Fruit fly (Drosophila melanogaster): ENCODE data around the gene CG2519.

Gene CG2519

DNA sequence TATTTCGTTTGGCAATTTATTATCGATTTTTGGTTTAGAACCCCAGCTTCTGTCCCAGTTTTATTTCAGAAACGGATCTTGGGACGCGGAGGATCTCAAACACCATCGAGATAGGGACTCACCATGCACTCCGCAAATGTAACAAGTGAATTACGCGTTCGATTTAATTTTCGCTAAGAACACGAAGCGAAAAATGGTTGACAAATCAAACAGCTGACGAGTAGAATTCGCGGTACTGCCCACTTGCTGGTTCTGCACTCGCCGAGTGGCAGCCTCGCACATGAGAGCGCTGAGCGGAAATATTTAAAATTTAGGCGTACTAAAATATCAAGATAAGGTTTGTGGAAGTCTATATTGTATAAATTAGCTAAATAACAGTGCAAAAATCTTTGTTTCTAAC, 15.8 kb upstream of the CG2519 start, which contains the start of gene Pi4KIIalpha:
TSS of gene Pi4KIIalpha (minus strand) at position 233 of the 400 bp plus-strand sequence.
- peak; percentile 25; the same call in 1 of the 2 replicates for TF ChIP-seq amos (GFP tag; IDR thresholded peaks at IDR 0.05; ENCODE audit: partially characterized antibody)
- TF ChIP-seq CG12155 (GFP tag; optimal IDR thresholded peaks at IDR 0.05): peak; percentile 82
- peak; percentile 66 for TF ChIP-seq CG3281 (GFP tag; optimal IDR thresholded peaks at IDR 0.05)
- TF ChIP-seq disco-r (GFP tag; optimal IDR thresholded peaks at IDR 0.05): peak; percentile 23
- TF ChIP-seq insv (GFP tag; optimal IDR thresholded peaks at IDR 0.05): peak in 1 of 2 experiments; percentile 15
- TF ChIP-seq Dp (GFP tag; optimal IDR thresholded peaks at IDR 0.05): peak; percentile 89
- no peak for TF ChIP-seq Rx (GFP tag; IDR thresholded peaks at IDR 0.05)
- TF ChIP-seq nerfin-2 (GFP tag; IDR thresholded peaks at IDR 0.05; ENCODE audit: partially characterized antibody): no peak
- no peak for TF ChIP-seq bcd (GFP tag; optimal IDR thresholded peaks at IDR 0.05)
- TF ChIP-seq Myb (GFP tag; optimal IDR thresholded peaks at IDR 0.05): peak; percentile 10
- peak; percentile 40; the same call in 1 of the 3 replicates for TF ChIP-seq CG34422 (GFP tag; IDR thresholded peaks at IDR 0.05)
- TF ChIP-seq CG2116 (GFP tag; optimal IDR thresholded peaks at IDR 0.05): peak; percentile 21
- TF ChIP-seq dati (GFP tag; IDR thresholded peaks at IDR 0.05): no peak
- no peak for TF ChIP-seq ham (GFP tag; IDR thresholded peaks at IDR 0.05)
- no peak for TF ChIP-seq CG3065 (GFP tag; optimal IDR thresholded peaks at IDR 0.05)
- no peak for TF ChIP-seq Aef1 (GFP tag; IDR thresholded peaks at IDR 0.05)
- TF ChIP-seq Trl (optimal IDR thresholded peaks at IDR 0.05): no peak
- no peak for TF ChIP-seq Trl (GFP tag; optimal IDR thresholded peaks at IDR 0.05)
- TF ChIP-seq BEAF-32 (GFP tag; optimal IDR thresholded peaks at IDR 0.05): peak; percentile 28
- peak; percentile 84 for TF ChIP-seq MBD-R2 (GFP tag; IDR thresholded peaks at IDR 0.05)
- no peak for TF ChIP-seq schlank (tag; optimal IDR thresholded peaks at IDR 0.05)
- TF ChIP-seq hb (GFP tag; IDR thresholded peaks at IDR 0.05; ENCODE audit: partially characterized antibody): no peak
- no peak for TF ChIP-seq Xbp1 (GFP tag; optimal IDR thresholded peaks at IDR 0.05)
- TF ChIP-seq CG15073 (GFP tag; optimal IDR thresholded peaks at IDR 0.05): no peak
- no peak for TF ChIP-seq CG3163 (GFP tag; optimal IDR thresholded peaks at IDR 0.05)
- no peak for TF ChIP-seq lov (optimal IDR thresholded peaks at IDR 0.05)
- no peak for TF ChIP-seq lov (GFP tag; IDR thresholded peaks at IDR 0.05)
- TF ChIP-seq MESR4 (GFP tag; optimal IDR thresholded peaks at IDR 0.05): peak; percentile 66
- TF ChIP-seq ase (GFP tag; IDR thresholded peaks at IDR 0.05): no peak
- peak; percentile 69 for TF ChIP-seq phol (tag; optimal IDR thresholded peaks at IDR 0.05)
- TF ChIP-seq Opbp (GFP tag; IDR thresholded peaks at IDR 0.05; ENCODE audit: partially characterized antibody): peak; percentile 19; the same call in 1 of the 3 replicates
- no peak for TF ChIP-seq btn (GFP tag; optimal IDR thresholded peaks at IDR 0.05)
- TF ChIP-seq CG2678 (tag; optimal IDR thresholded peaks at IDR 0.05): no peak
- no peak for TF ChIP-seq CG7786 (GFP tag; optimal IDR thresholded peaks at IDR 0.05)
- no peak for TF ChIP-seq CG5245 (GFP tag; optimal IDR thresholded peaks at IDR 0.05)
- peak; percentile 66 for TF ChIP-seq CG15514 (GFP tag; optimal IDR thresholded peaks at IDR 0.05)
- no peak for TF ChIP-seq Ssrp (tag; optimal IDR thresholded peaks at IDR 0.05)
- no peak for TF ChIP-seq slbo (GFP tag; IDR thresholded peaks at IDR 0.05)
- TF ChIP-seq pzg (GFP tag; optimal IDR thresholded peaks at IDR 0.05): peak; percentile 69
- peak; percentile 6 for TF ChIP-seq stwl (tag; optimal IDR thresholded peaks at IDR 0.05)
- TF ChIP-seq HLH54F (GFP tag; optimal IDR thresholded peaks at IDR 0.05): no peak
- no peak for TF ChIP-seq CG17912 (GFP tag; optimal IDR thresholded peaks at IDR 0.05)
- no peak for TF ChIP-seq CG14667 (GFP tag; IDR thresholded peaks at IDR 0.05)
- TF ChIP-seq Max (GFP tag; optimal IDR thresholded peaks at IDR 0.05): no peak
- TF ChIP-seq HLH4C (GFP tag; IDR thresholded peaks at IDR 0.05; ENCODE audit: partially characterized antibody): no peak
- peak; percentile 54 for TF ChIP-seq CG13287 (GFP tag; IDR thresholded peaks at IDR 0.05; ENCODE audit: partially characterized antibody)
- TF ChIP-seq repo (GFP tag; optimal IDR thresholded peaks at IDR 0.05): no peak
- peak; percentile 99 for TF ChIP-seq trem (tag; optimal IDR thresholded peaks at IDR 0.05)
- TF ChIP-seq crp (GFP tag; optimal IDR thresholded peaks at IDR 0.05): peak; percentile 79 to 94
- no peak for TF ChIP-seq CG10543 (GFP tag; optimal IDR thresholded peaks at IDR 0.05)
- TF ChIP-seq CG18011 (GFP tag; optimal IDR thresholded peaks at IDR 0.05): no peak

Measured in whole organism, embryonic.